Worm (Caenorhabditis elegans) whole organism, late embryonic: ENCODE data around the gene F22B5.10.

Experiments used
- K02D7.2 ChIP-seq: sonication (generic microtip); optimal IDR thresholded peaks from 2 replicates; lab custom pipeline; 2017; ENCODE audit warnings: mild to moderate bottlenecking, missing genetic modification characterization, missing compliant biosample characterization
- K09A11.1 ChIP-seq: sonication (generic microtip); optimal IDR thresholded peaks from 2 replicates; lab custom pipeline; 2017; ENCODE audit warnings: antibody characterized with exemption, mild to moderate bottlenecking, missing genetic modification characterization, missing compliant biosample characterization; ENCODE audit not compliant: insufficient read depth
- ceh-48 ChIP-seq: sonication (generic microtip); optimal IDR thresholded peaks from 2 replicates; lab custom pipeline; 2016; ENCODE audit warnings: missing genetic modification characterization, inconsistent platforms, missing compliant biosample characterization
- che-1 ChIP-seq: sonication (generic microtip); optimal IDR thresholded peaks from 2 replicates; lab custom pipeline; 2016; ENCODE audit warnings: mild to moderate bottlenecking, missing genetic modification characterization, missing compliant biosample characterization
- fkh-6 ChIP-seq: sonication (generic microtip); optimal IDR thresholded peaks from 2 replicates; lab custom pipeline; 2016; ENCODE audit warnings: missing genetic modification characterization, missing compliant biosample characterization
- gmeb-2 ChIP-seq: sonication (generic microtip); optimal IDR thresholded peaks from 2 replicates; lab custom pipeline; 2016; ENCODE audit warnings: missing genetic modification characterization, inconsistent platforms, missing compliant biosample characterization
- pax-1 ChIP-seq: fragments of 150-350 bp; optimal IDR thresholded peaks from 2 replicates; lab custom pipeline; 2014; ENCODE audit warnings: missing biosample characterization, missing genetic modification characterization
- pha-4 ChIP-seq: fragments of 150-350 bp; optimal IDR thresholded peaks from 2 replicates; lab custom pipeline; 2018; ENCODE audit warnings: missing biosample characterization, missing genetic modification reagents, missing genetic modification characterization
- pqm-1 ChIP-seq: sonication (generic microtip); optimal IDR thresholded peaks from 2 replicates; lab custom pipeline; 2016; ENCODE audit warnings: missing genetic modification characterization, missing compliant biosample characterization
- sdc-2 ChIP-seq: sonication (generic microtip); optimal IDR thresholded peaks from 2 replicates; lab custom pipeline; 2016; ENCODE audit warnings: missing genotype, missing genetic modification characterization, missing compliant biosample characterization

DNA sequence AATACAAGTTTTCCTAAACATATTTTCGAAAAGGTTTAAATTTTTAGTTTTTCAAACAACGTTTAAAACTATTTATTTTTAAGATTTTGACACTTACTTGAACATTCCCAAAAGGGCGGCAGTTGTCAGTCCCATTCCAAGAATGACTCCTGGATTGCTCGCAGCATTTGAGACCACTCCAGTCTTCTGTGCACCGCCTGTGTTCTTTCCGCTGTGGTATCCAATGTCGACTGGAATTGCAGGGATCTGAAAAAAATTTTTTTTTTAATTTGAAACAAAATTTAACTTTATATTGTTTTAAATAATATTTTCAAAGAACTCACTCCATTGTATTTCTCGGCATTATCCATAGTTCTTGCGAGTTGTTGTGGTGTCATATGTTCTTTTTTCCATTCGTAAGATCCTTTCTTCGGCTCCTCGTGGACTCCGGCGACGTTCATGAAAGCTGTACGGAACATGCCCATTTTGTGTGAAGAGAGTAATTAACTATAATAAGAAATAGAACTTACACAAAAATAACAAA, 14.8 kb downstream of the F22B5.10 start, which contains the start of gene M05D6.5:
- TF ChIP-seq ceh-48 (tag; lab: Kevin White, UChicago) (no peak), gmeb-2 (tag; lab: Kevin White, UChicago) (no peak), K09A11.1 (tag; lab: Kevin White, UChicago) (no peak), pqm-1 (tag; lab: Kevin White, UChicago) (no peak), che-1 (tag; lab: Kevin White, UChicago) (no peak), fkh-6 (tag; lab: Kevin White, UChicago) (no peak), K02D7.2 (tag; lab: Kevin White, UChicago) (no peak), pha-4 (tag; lab: Kevin White, UChicago) (no peak), pax-1 (tag; lab: Kevin White, UChicago) (no peak), sdc-2 (tag; lab: Kevin White, UChicago) (no peak)
